Worm (Caenorhabditis elegans) whole organism, L3 larva: ENCODE measurements around the gene F46F5.14.

Experiments
- ZK546.5 ChIP-seq: sonication (generic microtip); optimal IDR thresholded peaks from 2 replicates; lab custom pipeline; 2017; ENCODE audit warnings: missing biosample characterization, missing genetic modification characterization
- snpc-4 ChIP-seq: fragments of 150-350 bp; optimal IDR thresholded peaks from 2 replicates; lab custom pipeline; 2014; ENCODE audit warnings: missing biosample characterization, missing genetic modification characterization

DNA sequence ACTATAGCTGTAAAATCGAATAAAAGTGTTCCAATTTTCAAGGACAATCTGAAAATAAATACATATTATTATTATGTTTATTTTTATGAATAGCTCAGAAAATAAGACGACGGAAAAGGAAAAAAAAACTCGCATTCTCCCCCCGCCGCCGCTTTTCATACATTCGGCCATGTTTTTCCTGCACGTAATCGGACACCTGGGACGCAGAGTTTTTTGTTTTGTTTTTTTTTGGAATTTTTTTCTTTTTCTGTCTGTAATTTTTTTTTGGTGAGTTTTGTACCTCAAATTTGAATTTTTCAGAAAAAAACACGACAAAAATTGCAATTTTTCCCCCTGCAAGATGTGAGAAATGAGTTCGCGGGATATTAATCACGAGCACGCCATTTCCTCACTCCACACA lies 29.5 kb upstream of the F46F5.14 start, which contains the start of gene C08G5.6:
- no peak for TF ChIP-seq ZK546.5 (tag; lab: Kevin White, UChicago)
- TF ChIP-seq snpc-4 (tag; lab: Kevin White, UChicago), result no peak
